Worm (Caenorhabditis elegans) whole organism, young adult: ENCODE measurements around the gene tag-307.

Experiments used
- B0336.3 ChIP-seq: fragments of 200-800 bp; sonication (Bioruptor generic); IDR thresholded peaks from 2 replicates; pipeline ENCODE4 v1.3.6; 2022; ENCODE audit warnings: missing genetic modification characterization, missing compliant biosample characterization
- D2030.7 ChIP-seq: fragments of 200-800 bp; sonication (Bioruptor generic); IDR thresholded peaks from 2 replicates; pipeline ENCODE4 v1.3.6; 2022; ENCODE audit warnings: missing genetic modification reagents, missing genetic modification characterization, missing compliant biosample characterization
- T07F8.4 ChIP-seq: sonication (generic microtip); optimal IDR thresholded peaks from 2 replicates; lab custom pipeline; 2016; ENCODE audit warnings: mild to moderate bottlenecking, missing genetic modification characterization, moderate library complexity, missing compliant biosample characterization
- Y95B8A.8 ChIP-seq: fragments of 200-800 bp; sonication (Bioruptor generic); IDR thresholded peaks from 2 replicates; pipeline ENCODE4 v1.3.6; 2022; ENCODE audit warnings: missing genetic modification reagents, missing genetic modification characterization, missing compliant biosample characterization
- athp-1 ChIP-seq: sonication (generic microtip); optimal IDR thresholded peaks from 2 replicates; lab custom pipeline; 2017; ENCODE audit warnings: mild to moderate bottlenecking, missing genetic modification characterization, missing compliant biosample characterization
- ccch-3 ChIP-seq: fragments of 200-800 bp; sonication (Bioruptor generic); optimal IDR thresholded peaks from 2 replicates; lab custom pipeline; 2018; ENCODE audit warnings: mild to moderate bottlenecking, missing genetic modification characterization, missing compliant biosample characterization
- cebp-1 ChIP-seq, 2 experiments: fragments of 200-800 bp in 1 of 2; sonication (Bioruptor generic) in 1 of 2; sonication (generic microtip) in 1 of 2; IDR thresholded peaks in 1 of 2; optimal IDR thresholded peaks in 1 of 2; 2 replicates each; pipeline versions ENCODE4 v1.3.6 to Lab custom; 2017 to 2022; ENCODE audit warnings: missing compliant biosample characterization in 2 of 2, missing genetic modification characterization in 2 of 2, mild to moderate bottlenecking in 1 of 2, missing genetic modification reagents in 1 of 2, moderate library complexity in 1 of 2
- cebp-2 ChIP-seq: fragments of 200-800 bp; sonication (Bioruptor generic); IDR thresholded peaks from 2 replicates; pipeline ENCODE4 v1.3.6; 2022; ENCODE audit warnings: missing genetic modification characterization, missing compliant biosample characterization
- ceh-100 ChIP-seq: fragments of 200-800 bp; sonication (Bioruptor generic); IDR thresholded peaks from 2 replicates; pipeline ENCODE4 v1.3.6; 2022; ENCODE audit warnings: missing genetic modification reagents, missing genetic modification characterization, missing compliant biosample characterization
- ceh-79 ChIP-seq: sonication (generic microtip); optimal IDR thresholded peaks from 2 replicates; lab custom pipeline; 2017; ENCODE audit warnings: mild to moderate bottlenecking, missing genetic modification characterization, missing compliant biosample characterization
- ceh-91 ChIP-seq: fragments of 200-800 bp; sonication (Bioruptor generic); IDR thresholded peaks from 2 replicates; pipeline ENCODE4 v1.3.6; 2022; ENCODE audit warnings: missing genetic modification reagents, missing genetic modification characterization, missing compliant biosample characterization
- dpl-1 ChIP-seq: fragments of 150-350 bp; optimal IDR thresholded peaks from 2 replicates; lab custom pipeline; 2014; ENCODE audit warnings: missing biosample characterization, missing genetic modification reagents, missing genetic modification characterization
- ekl-4 ChIP-seq: fragments of 200-800 bp; sonication (Bioruptor generic); IDR thresholded peaks from 2 replicates; pipeline ENCODE4 v1.3.6; 2022; ENCODE audit warnings: missing genetic modification reagents, missing genetic modification characterization, missing compliant biosample characterization
- hlh-26 ChIP-seq: fragments of 200-800 bp; sonication (Bioruptor generic); conservative IDR thresholded peaks from 2 replicates; pipeline ENCODE4 v1.3.6; 2022; ENCODE audit warnings: missing genetic modification reagents, missing genetic modification characterization, missing compliant biosample characterization
- hmg-1.2 ChIP-seq: fragments of 200-800 bp; sonication (Bioruptor generic); IDR thresholded peaks from 2 replicates; pipeline ENCODE4 v1.3.6; 2022; ENCODE audit warnings: missing genetic modification reagents, missing genetic modification characterization, missing compliant biosample characterization
- hrde-1 ChIP-seq: sonication (generic microtip); optimal IDR thresholded peaks from 2 replicates; lab custom pipeline; 2016; ENCODE audit warnings: missing genetic modification characterization, mild to moderate bottlenecking, missing compliant biosample characterization, moderate library complexity, missing genotype, missing genetic modification reagents, borderline replicate concordance
- hsf-1 ChIP-seq: fragments of 200-800 bp; sonication (Bioruptor generic); IDR thresholded peaks from 2 replicates; pipeline ENCODE4 v1.3.6; 2022; ENCODE audit warnings: missing genetic modification reagents, missing genetic modification characterization, missing compliant biosample characterization
- let-526 ChIP-seq: fragments of 200-800 bp; sonication (Bioruptor generic); IDR thresholded peaks from 2 replicates; pipeline ENCODE4 v1.3.6; 2022; ENCODE audit warnings: missing genetic modification reagents, missing genetic modification characterization, missing compliant biosample characterization
- lin-40 ChIP-seq: sonication (generic microtip); optimal IDR thresholded peaks from 2 replicates; lab custom pipeline; 2016; ENCODE audit warnings: missing genetic modification characterization, mild to moderate bottlenecking, missing compliant biosample characterization, missing genotype, missing genetic modification reagents
- lir-1 ChIP-seq: fragments of 200-800 bp; sonication (Bioruptor generic); conservative IDR thresholded peaks from 2 replicates; pipeline ENCODE4 v1.3.6; 2022; ENCODE audit warnings: missing genetic modification reagents, missing genetic modification characterization, missing compliant biosample characterization
- lsy-27 ChIP-seq: sonication (generic microtip); optimal IDR thresholded peaks from 2 replicates; lab custom pipeline; 2017; ENCODE audit warnings: missing genetic modification characterization, mild to moderate bottlenecking, missing compliant biosample characterization, antibody characterized with exemption, missing genotype, borderline replicate concordance; ENCODE audit not compliant: insufficient read depth
- madf-6 ChIP-seq: fragments of 200-800 bp; sonication (Bioruptor generic); IDR thresholded peaks from 2 replicates; pipeline ENCODE4 v1.3.6; 2022; ENCODE audit warnings: missing genetic modification reagents, missing genetic modification characterization, missing compliant biosample characterization
- nhr-179 ChIP-seq: sonication (generic microtip); optimal IDR thresholded peaks from 2 replicates; lab custom pipeline; 2016; ENCODE audit warnings: mild to moderate bottlenecking, missing genetic modification characterization, missing compliant biosample characterization
- pbrm-1 ChIP-seq: fragments of 200-800 bp; sonication (Bioruptor generic); IDR thresholded peaks from 2 replicates; pipeline ENCODE4 v1.3.6; 2022; ENCODE audit warnings: missing genetic modification reagents, missing genetic modification characterization, missing compliant biosample characterization
- rec-8 ChIP-seq, 2 experiments: sonication (generic microtip); optimal IDR thresholded peaks; 2 replicates each; lab custom pipeline; 2016; ENCODE audit warnings: mild to moderate bottlenecking in 2 of 2, missing genetic modification characterization in 2 of 2, missing genetic modification reagents in 2 of 2, missing genotype in 2 of 2, missing biosample characterization in 1 of 2, missing compliant biosample characterization in 1 of 2, moderate library complexity in 1 of 2
- rpc-1 ChIP-seq, 2 experiments: fragments of 150-350 bp in 1 of 2; sonication (generic microtip) in 1 of 2; optimal IDR thresholded peaks; 2 replicates each; lab custom pipeline; 2014 to 2018; ENCODE audit warnings: missing biosample characterization in 1 of 2, missing genetic modification characterization in 1 of 2, missing genetic modification reagents in 1 of 2, missing genotype in 1 of 2
- sdz-38 ChIP-seq: sonication (generic microtip); optimal IDR thresholded peaks from 2 replicates; lab custom pipeline; 2016; ENCODE audit warnings: missing genotype, missing genetic modification characterization, missing compliant biosample characterization
- sea-2 ChIP-seq: fragments of 200-800 bp; sonication (Bioruptor generic); IDR thresholded peaks from 2 replicates; pipeline ENCODE4 v1.3.6; 2022; ENCODE audit warnings: missing genetic modification characterization, missing compliant biosample characterization
- snpc-3.4 ChIP-seq: sonication (generic microtip); optimal IDR thresholded peaks from 2 replicates; lab custom pipeline; 2017; ENCODE audit warnings: missing genetic modification characterization, mild to moderate bottlenecking, missing compliant biosample characterization, antibody characterized with exemption, moderate library complexity, missing genotype, missing genetic modification reagents
- somi-1 ChIP-seq: fragments of 200-800 bp; sonication (Bioruptor generic); optimal IDR thresholded peaks from 2 replicates; lab custom pipeline; 2018; ENCODE audit warnings: mild to moderate bottlenecking, missing genetic modification characterization, missing compliant biosample characterization
- tbp1 ChIP-seq: fragments of 200-800 bp; sonication (Bioruptor generic); optimal IDR thresholded peaks from 2 replicates; lab custom pipeline; 2018; ENCODE audit warnings: mild to moderate bottlenecking, missing genetic modification characterization, missing compliant biosample characterization
- tbx-9 ChIP-seq: sonication (generic microtip); optimal IDR thresholded peaks from 2 replicates; lab custom pipeline; 2016; ENCODE audit warnings: borderline replicate concordance, missing genetic modification characterization, inconsistent platforms, missing compliant biosample characterization
- zim-3 ChIP-seq: sonication (generic microtip); optimal IDR thresholded peaks from 2 replicates; lab custom pipeline; 2017; ENCODE audit warnings: mild to moderate bottlenecking, missing genetic modification characterization, moderate library complexity, missing compliant biosample characterization
- ztf-28 ChIP-seq: fragments of 200-800 bp; sonication (Bioruptor generic); IDR thresholded peaks from 2 replicates; pipeline ENCODE4 v1.3.6; 2022; ENCODE audit warnings: missing genetic modification reagents, missing genetic modification characterization, missing compliant biosample characterization

Gene tag-307

DNA sequence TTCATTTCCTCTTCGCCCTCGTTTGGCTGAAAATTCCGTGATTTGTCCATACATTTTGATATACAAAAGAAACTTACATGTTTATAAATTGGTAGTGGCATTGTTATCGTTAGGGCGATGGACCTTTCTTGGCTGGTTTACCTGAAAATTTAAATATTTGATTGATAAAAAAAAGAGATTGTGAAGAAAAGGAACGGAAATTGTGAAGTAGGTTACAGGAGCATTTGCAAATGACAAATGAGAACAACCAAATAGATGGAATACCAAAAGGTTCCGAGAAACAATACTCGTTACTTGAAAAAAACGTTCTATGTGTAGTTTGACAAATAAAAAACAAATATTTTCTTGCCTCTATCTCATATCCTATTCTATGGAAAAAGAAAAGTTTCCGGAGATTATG, 13.5 kb downstream of the tag-307 start, which contains the start of gene ZK652.8:
Gene ZK652.8 (minus strand): TSS at position 101 of the 400 bp plus-strand sequence.
- TF ChIP-seq ceh-100 (no peak), hsf-1 (GFP tag; lab: Robert Waterston, UW) (no peak), lin-40 (tag; lab: Kevin White, UChicago) (no peak), cebp-1 (GFP tag; IDR thresholded peaks at IDR 0.05; lab: Robert Waterston, UW) (no peak), cebp-1 (tag; optimal IDR thresholded peaks at IDR 0.05; lab: Kevin White, UChicago) (no peak), ceh-79 (tag; lab: Kevin White, UChicago) (no peak), athp-1 (no peak), ztf-28 (GFP tag; lab: Robert Waterston, UW) (no peak), hrde-1 (tag; lab: Kevin White, UChicago) (no peak), tbp1 (GFP tag; lab: Kevin White, UChicago) (no peak), T07F8.4 (tag; lab: Kevin White, UChicago) (no peak), zim-3 (tag; lab: Kevin White, UChicago) (no peak), sdz-38 (tag; lab: Kevin White, UChicago) (no peak), hlh-26 (GFP tag; lab: Robert Waterston, UW) (no peak), nhr-179 (no peak), cebp-2 (GFP tag; lab: Robert Waterston, UW) (no peak), lsy-27 (no peak), pbrm-1 (no peak)

DNA sequence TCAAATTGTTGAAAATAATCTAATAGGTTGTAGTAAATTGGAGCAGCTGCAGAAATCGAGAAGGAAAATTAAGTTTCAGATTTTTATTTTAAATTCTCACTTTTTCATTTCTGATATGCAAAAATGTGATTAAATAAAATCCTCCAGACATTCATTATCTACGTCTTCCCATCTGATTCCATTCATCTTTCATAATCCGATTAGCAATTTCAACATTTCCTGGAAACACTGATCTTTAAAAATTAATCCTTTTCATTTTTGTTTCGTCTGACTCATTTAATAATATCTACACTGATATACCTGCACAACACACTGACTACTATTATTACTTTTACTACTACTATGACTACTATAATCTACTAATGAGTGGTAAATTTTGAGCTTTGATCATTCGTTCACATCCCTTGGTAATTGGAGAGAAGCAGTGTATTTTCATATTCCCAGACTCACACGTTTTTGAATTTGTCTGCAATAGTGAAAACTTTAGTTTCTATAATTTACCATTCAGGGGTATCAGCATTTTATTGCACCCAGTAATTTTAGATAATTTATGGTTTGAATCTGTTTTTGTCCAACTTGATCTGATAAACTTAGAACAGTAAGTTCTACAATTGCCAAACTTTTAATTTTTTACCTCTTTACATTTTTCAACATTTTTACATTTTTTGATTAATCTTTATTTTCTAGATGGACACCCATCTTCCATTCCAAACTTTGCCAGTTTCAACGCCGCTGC, 18.0 kb downstream of the tag-307 start, which contains the start of gene ceh-23:
Gene ceh-23 (plus strand): TSS at position 686 of the 736 bp plus-strand sequence.
- no peak for TF ChIP-seq D2030.7 (GFP tag; lab: Robert Waterston, UW)
- TF ChIP-seq, all 124 proteins: peak for 0

DNA sequence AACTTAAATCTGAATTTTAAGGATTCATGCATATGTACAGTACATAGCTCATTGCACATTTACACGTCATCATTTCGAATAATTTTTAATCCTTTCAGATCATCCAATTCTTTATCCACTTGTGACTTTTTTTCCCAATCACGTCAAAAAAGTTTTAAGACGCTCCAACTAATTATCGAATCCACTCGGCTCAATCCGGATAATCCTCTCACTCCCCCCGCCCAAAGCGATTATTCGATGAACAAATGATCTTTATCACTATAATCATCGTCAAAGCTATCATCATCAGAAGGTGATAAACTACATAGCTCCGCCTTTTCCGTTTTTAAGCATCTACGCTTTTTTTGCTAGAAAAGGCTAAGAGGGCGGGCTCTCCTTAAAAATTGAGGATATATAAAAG, 19.5 kb downstream of the tag-307 start:
- TF ChIP-seq rpc-1 (optimal IDR thresholded peaks at IDR 0.05; lab: Kevin White, UChicago) (no peak), rpc-1 (tag; optimal IDR thresholded peaks at IDR 0.05; lab: Kevin White, UChicago) (no peak), B0336.3 (GFP tag; lab: Robert Waterston, UW) (no peak), Y95B8A.8 (no peak), ccch-3 (no peak), somi-1 (GFP tag; lab: Kevin White, UChicago) (no peak), rec-8 (tag; optimal IDR thresholded peaks at IDR 0.05; lab: Kevin White, UChicago) (no peak), sea-2 (GFP tag; lab: Robert Waterston, UW) (no peak), ztf-28 (GFP tag; lab: Robert Waterston, UW) (no peak), lir-1 (GFP tag; lab: Robert Waterston, UW) (no peak), hmg-1.2 (GFP tag; lab: Robert Waterston, UW) (no peak), lin-40 (tag; lab: Kevin White, UChicago) (no peak), tbx-9 (tag; lab: Kevin White, UChicago) (no peak), let-526 (GFP tag; lab: Robert Waterston, UW) (no peak), nhr-179 (no peak), madf-6 (GFP tag; lab: Robert Waterston, UW) (no peak), ceh-91 (GFP tag; lab: Robert Waterston, UW) (no peak), ekl-4 (GFP tag; lab: Robert Waterston, UW) (no peak), snpc-3.4 (tag; lab: Kevin White, UChicago) (no peak), dpl-1 (GFP tag; lab: Kevin White, UChicago) (no peak)
- TF ChIP-seq, all 124 proteins: peak for 0
